Worm (Caenorhabditis elegans): ENCODE measurements around the gene F54B3.2.
A peak's percentile ranks its signal among the peaks of the same experiment; 100 is the strongest.
"Not testable (repeated sequence)": the region's sequence is repeated elsewhere in the genome, so short reads cannot be mapped to it uniquely, and the experiment has no call there.

- TF ChIP-seq T22C8.4, ztf-29 (GFP tag; IDR thresholded peaks at IDR 0.05): not testable (repeated sequence)
- peak; percentile 78; the same call in 1 of the 2 replicates for TF ChIP-seq tab-1 (GFP tag; IDR thresholded peaks at IDR 0.05)
Measured at ce11 chrII:10304736-10305135, 34.8 kb upstream of the F54B3.2 start.

Measured in whole organism, midembryonic.